Fruit fly (Drosophila melanogaster): ENCODE data around the gene Rpn12R.

The Rpn12R gene

dm6 chr3L:15006825-15007224, 35.5 kb downstream of the Rpn12R start (continued):
- TF ChIP-seq Pdp1 (GFP tag; optimal IDR thresholded peaks at IDR 0.05) (peak in 1 of 2 experiments; percentile 11), emc (GFP tag; optimal IDR thresholded peaks at IDR 0.05) (no peak), pb (GFP tag; optimal IDR thresholded peaks at IDR 0.05) (no peak), cas (GFP tag; IDR thresholded peaks at IDR 0.05) (no peak), jing (GFP tag; optimal IDR thresholded peaks at IDR 0.05) (no peak), CG2712 (tag; optimal IDR thresholded peaks at IDR 0.05) (peak; percentile 19), CHES-1-like (GFP tag; optimal IDR thresholded peaks at IDR 0.05) (no peak), da (GFP tag; optimal IDR thresholded peaks at IDR 0.05) (no peak), Bteb2 (GFP tag; optimal IDR thresholded peaks at IDR 0.05) (no peak), Gug (GFP tag; IDR thresholded peaks at IDR 0.05) (no peak), CG9876 (GFP tag; optimal IDR thresholded peaks at IDR 0.05) (no peak), CG12104 (GFP tag; optimal IDR thresholded peaks at IDR 0.05) (no peak), mam (GFP tag; optimal IDR thresholded peaks at IDR 0.05) (no peak), CG10366 (GFP tag; IDR thresholded peaks at IDR 0.05) (no peak), CG6683 (GFP tag; optimal IDR thresholded peaks at IDR 0.05) (no peak), mirr (GFP tag; optimal IDR thresholded peaks at IDR 0.05) (no peak), pzg (GFP tag; optimal IDR thresholded peaks at IDR 0.05) (no peak), Hey (tag; optimal IDR thresholded peaks at IDR 0.05) (no peak), exex (tag; optimal IDR thresholded peaks at IDR 0.05) (no peak), lmd (GFP tag; IDR thresholded peaks at IDR 0.05) (0 out of 2 replicates have a peak, but pooled peaks have one; percentile 17), Dad (GFP tag; optimal IDR thresholded peaks at IDR 0.05) (no peak), Atf6 (GFP tag; IDR thresholded peaks at IDR 0.05) (no peak), CG6175 (GFP tag; IDR thresholded peaks at IDR 0.05) (no peak), CG31441 (GFP tag; IDR thresholded peaks at IDR 0.05) (peak; percentile 22; the same call in 1 of the 2 replicates), Ets65A (GFP tag) (peak; percentile 68), BtbVII (GFP tag; optimal IDR thresholded peaks at IDR 0.05) (no peak), CG18764 (GFP tag; optimal IDR thresholded peaks at IDR 0.05) (no peak), caup (GFP tag; optimal IDR thresholded peaks at IDR 0.05; ENCODE audit: severe bottlenecking) (no peak), CG15011 (GFP tag; optimal IDR thresholded peaks at IDR 0.05) (no peak), ap (GFP tag; IDR thresholded peaks at IDR 0.05) (no peak), CG17385 (GFP tag; optimal IDR thresholded peaks at IDR 0.05) (no peak), ATbp (GFP tag; optimal IDR thresholded peaks at IDR 0.05) (peak; percentile 13), grn (GFP tag; optimal IDR thresholded peaks at IDR 0.05) (no peak), disco-r (GFP tag; optimal IDR thresholded peaks at IDR 0.05) (no peak), HmgD (GFP tag; optimal IDR thresholded peaks at IDR 0.05) (no peak), stc (GFP tag; IDR thresholded peaks at IDR 0.05) (no peak), sr (GFP tag; IDR thresholded peaks at IDR 0.05) (no peak), CG4404 (GFP tag; IDR thresholded peaks at IDR 0.05) (no peak), CG34224 (GFP tag; IDR thresholded peaks at IDR 0.05; ENCODE audit: partially characterized antibody) (no peak), esg (GFP tag; conservative IDR thresholded peaks at IDR 0.05) (no peak), CG30431 (GFP tag; optimal IDR thresholded peaks at IDR 0.05) (no peak), hkb (optimal IDR thresholded peaks at IDR 0.05) (no peak), hkb (GFP tag; IDR thresholded peaks at IDR 0.05) (0 out of 2 replicates have a peak, but pooled peaks have one; percentile 29), Blimp-1 (GFP tag; optimal IDR thresholded peaks at IDR 0.05) (peak; percentile 42), onecut (GFP tag; IDR thresholded peaks at IDR 0.05) (no peak), chif (GFP tag; optimal IDR thresholded peaks at IDR 0.05) (no peak), NC2β (GFP tag; optimal IDR thresholded peaks at IDR 0.05) (no peak), hb (GFP tag; IDR thresholded peaks at IDR 0.05; ENCODE audit: partially characterized antibody) (no peak), lbe (GFP tag; optimal IDR thresholded peaks at IDR 0.05) (no peak), MESR4 (GFP tag; optimal IDR thresholded peaks at IDR 0.05) (no peak), mld (GFP tag; IDR thresholded peaks at IDR 0.05; ENCODE audit: partially characterized antibody) (no peak), CG8388 (GFP tag; optimal IDR thresholded peaks at IDR 0.05) (peak; percentile 49)
